Worm (Caenorhabditis elegans): ENCODE data around the gene C08B6.18.

- TF ChIP-seq mep-1 (tag; optimal IDR thresholded peaks at IDR 0.05) (no peak), lin-39 (tag; optimal IDR thresholded peaks at IDR 0.05) (no peak), fos-1 (tag; optimal IDR thresholded peaks at IDR 0.05) (no peak), aly-2 (tag; optimal IDR thresholded peaks at IDR 0.05) (no peak), ztf-4 (tag; optimal IDR thresholded peaks at IDR 0.05) (no peak), lin-15B (tag; optimal IDR thresholded peaks at IDR 0.05) (no peak), aha-1 (tag; optimal IDR thresholded peaks at IDR 0.05) (no peak), egl-27 (tag; optimal IDR thresholded peaks at IDR 0.05) (no peak)
Measured at ce11 chrV:10107309-10107708, 26.6 kb downstream of the C08B6.18 start, which contains the start of gene C08B6.11.
